Worm (Caenorhabditis elegans) whole organism, late embryonic: ENCODE results near the gene F11F1.1.

Experiments
- F13H6.1 ChIP-seq: sonication (generic microtip); optimal IDR thresholded peaks from 2 replicates; lab custom pipeline; 2016; ENCODE audit warnings: missing genetic modification characterization, missing compliant biosample characterization
- K02D7.2 ChIP-seq: sonication (generic microtip); optimal IDR thresholded peaks from 2 replicates; lab custom pipeline; 2017; ENCODE audit warnings: mild to moderate bottlenecking, missing genetic modification characterization, missing compliant biosample characterization
- ama-1 ChIP-seq: fragments of 150-350 bp; optimal IDR thresholded peaks from 2 replicates; lab custom pipeline; 2014
- ceh-19 ChIP-seq: fragments of 200-800 bp; sonication (Bioruptor generic); optimal IDR thresholded peaks from 2 replicates; lab custom pipeline; 2018; ENCODE audit warnings: mild to moderate bottlenecking, missing genetic modification characterization, missing compliant biosample characterization
- ceh-22 ChIP-seq: sonication (generic microtip); optimal IDR thresholded peaks from 2 replicates; lab custom pipeline; 2017; ENCODE audit warnings: missing biosample characterization, missing genetic modification characterization
- ceh-31 ChIP-seq: sonication (generic microtip); optimal IDR thresholded peaks from 2 replicates; lab custom pipeline; 2016; ENCODE audit warnings: missing genetic modification characterization, missing compliant biosample characterization
- ceh-34 ChIP-seq: sonication (generic microtip); optimal IDR thresholded peaks from 2 replicates; lab custom pipeline; 2016; ENCODE audit warnings: mild to moderate bottlenecking, missing genetic modification characterization, missing compliant biosample characterization
- ceh-48 ChIP-seq: sonication (generic microtip); optimal IDR thresholded peaks from 2 replicates; lab custom pipeline; 2016; ENCODE audit warnings: missing genetic modification characterization, inconsistent platforms, missing compliant biosample characterization
- ceh-9 ChIP-seq: sonication (generic microtip); optimal IDR thresholded peaks from 2 replicates; lab custom pipeline; 2016; ENCODE audit warnings: mild to moderate bottlenecking, missing genetic modification characterization, inconsistent platforms, missing compliant biosample characterization
- che-1 ChIP-seq: sonication (generic microtip); optimal IDR thresholded peaks from 2 replicates; lab custom pipeline; 2016; ENCODE audit warnings: mild to moderate bottlenecking, missing genetic modification characterization, missing compliant biosample characterization
- dmd-4 ChIP-seq: sonication (generic microtip); optimal IDR thresholded peaks from 2 replicates; lab custom pipeline; 2016; ENCODE audit warnings: borderline replicate concordance, missing genetic modification characterization, missing compliant biosample characterization
- dve-1 ChIP-seq: sonication (generic microtip); optimal IDR thresholded peaks from 2 replicates; lab custom pipeline; 2017; ENCODE audit warnings: antibody characterized with exemption, mild to moderate bottlenecking, missing genetic modification characterization, missing compliant biosample characterization
- elt-2 ChIP-seq: sonication (generic microtip); optimal IDR thresholded peaks from 2 replicates; lab custom pipeline; 2016; ENCODE audit warnings: missing genetic modification reagents, missing genetic modification characterization, missing compliant biosample characterization
- fax-1 ChIP-seq: sonication (generic microtip); optimal IDR thresholded peaks from 2 replicates; lab custom pipeline; 2016; ENCODE audit warnings: missing genotype, missing genetic modification characterization, missing compliant biosample characterization
- fkh-10 ChIP-seq: fragments of 150-350 bp; optimal IDR thresholded peaks from 2 replicates; lab custom pipeline; 2014; ENCODE audit warnings: missing biosample characterization, missing genetic modification reagents, missing genetic modification characterization
- fkh-6 ChIP-seq: sonication (generic microtip); optimal IDR thresholded peaks from 2 replicates; lab custom pipeline; 2016; ENCODE audit warnings: missing genetic modification characterization, missing compliant biosample characterization
- gmeb-2 ChIP-seq: sonication (generic microtip); optimal IDR thresholded peaks from 2 replicates; lab custom pipeline; 2016; ENCODE audit warnings: missing genetic modification characterization, inconsistent platforms, missing compliant biosample characterization
- hlh-13 ChIP-seq: fragments of 200-800 bp; sonication (Bioruptor generic); optimal IDR thresholded peaks from 2 replicates; lab custom pipeline; 2018; ENCODE audit warnings: mild to moderate bottlenecking, missing genetic modification characterization, missing compliant biosample characterization
- hlh-15 ChIP-seq: sonication (generic microtip); optimal IDR thresholded peaks from 2 replicates; lab custom pipeline; 2016; ENCODE audit warnings: missing genetic modification characterization, missing compliant biosample characterization
- hlh-30 ChIP-seq: sonication (generic microtip); optimal IDR thresholded peaks from 2 replicates; lab custom pipeline; 2017; ENCODE audit warnings: antibody characterized with exemption, missing genetic modification characterization, missing compliant biosample characterization; ENCODE audit not compliant: insufficient read depth
- hlh-6 ChIP-seq: sonication (generic microtip); optimal IDR thresholded peaks from 2 replicates; lab custom pipeline; 2016; ENCODE audit warnings: missing genotype, missing genetic modification characterization, missing compliant biosample characterization
- lim-6 ChIP-seq: sonication (generic microtip); optimal IDR thresholded peaks from 2 replicates; lab custom pipeline; 2016; ENCODE audit warnings: missing genetic modification characterization, missing compliant biosample characterization
- lin-11 ChIP-seq: fragments of 200-800 bp; sonication (Bioruptor generic); optimal IDR thresholded peaks from 2 replicates; lab custom pipeline; 2018; ENCODE audit warnings: mild to moderate bottlenecking, missing genetic modification characterization, missing compliant biosample characterization
- madf-2 ChIP-seq: sonication (generic microtip); optimal IDR thresholded peaks from 2 replicates; lab custom pipeline; 2017; ENCODE audit warnings: missing genetic modification characterization, missing compliant biosample characterization
- nhr-11 ChIP-seq: fragments of 150-350 bp; optimal IDR thresholded peaks from 2 replicates; lab custom pipeline; 2014; ENCODE audit warnings: missing biosample characterization, missing genetic modification characterization
- nhr-232 ChIP-seq: sonication (generic microtip); optimal IDR thresholded peaks from 2 replicates; lab custom pipeline; 2016; ENCODE audit warnings: missing genetic modification characterization, missing compliant biosample characterization
- npax-4 ChIP-seq: sonication (generic microtip); optimal IDR thresholded peaks from 2 replicates; lab custom pipeline; 2016; ENCODE audit warnings: missing genetic modification characterization, missing compliant biosample characterization
- pag-3 ChIP-seq: sonication (generic microtip); optimal IDR thresholded peaks from 2 replicates; lab custom pipeline; 2016; ENCODE audit warnings: missing compliant biosample characterization, missing genetic modification characterization, borderline replicate concordance
- pax-1 ChIP-seq: fragments of 150-350 bp; optimal IDR thresholded peaks from 2 replicates; lab custom pipeline; 2014; ENCODE audit warnings: missing biosample characterization, missing genetic modification characterization
- pha-4 ChIP-seq: fragments of 150-350 bp; optimal IDR thresholded peaks from 2 replicates; lab custom pipeline; 2018; ENCODE audit warnings: missing biosample characterization, missing genetic modification reagents, missing genetic modification characterization
- pqm-1 ChIP-seq: sonication (generic microtip); optimal IDR thresholded peaks from 2 replicates; lab custom pipeline; 2016; ENCODE audit warnings: missing genetic modification characterization, missing compliant biosample characterization
- rnt-1 ChIP-seq: sonication (generic microtip); optimal IDR thresholded peaks from 2 replicates; lab custom pipeline; 2016; ENCODE audit warnings: missing genetic modification characterization, missing compliant biosample characterization
- sox-4 ChIP-seq: sonication (generic microtip); optimal IDR thresholded peaks from 2 replicates; lab custom pipeline; 2017; ENCODE audit warnings: mild to moderate bottlenecking, missing genetic modification characterization, inconsistent platforms, missing compliant biosample characterization
- syd-9 ChIP-seq: sonication (generic microtip); optimal IDR thresholded peaks from 2 replicates; lab custom pipeline; 2016; ENCODE audit warnings: mild to moderate bottlenecking, missing genetic modification characterization, moderate library complexity, missing compliant biosample characterization
- tbx-2 ChIP-seq: sonication (generic microtip); optimal IDR thresholded peaks from 2 replicates; lab custom pipeline; 2016; ENCODE audit warnings: missing genetic modification characterization, missing compliant biosample characterization
- tbx-7 ChIP-seq: sonication (generic microtip); optimal IDR thresholded peaks from 2 replicates; lab custom pipeline; 2016; ENCODE audit warnings: missing genotype, missing genetic modification characterization, missing compliant biosample characterization
- unc-42 ChIP-seq: sonication (generic microtip); optimal IDR thresholded peaks from 2 replicates; lab custom pipeline; 2016; ENCODE audit warnings: missing genotype, missing genetic modification characterization, missing compliant biosample characterization
- unc-55 ChIP-seq: sonication (generic microtip); optimal IDR thresholded peaks from 2 replicates; lab custom pipeline; 2017; ENCODE audit warnings: missing biosample characterization, missing genetic modification reagents, missing genetic modification characterization
- unc-86 ChIP-seq: sonication (generic microtip); optimal IDR thresholded peaks from 2 replicates; lab custom pipeline; 2016; ENCODE audit warnings: missing genetic modification characterization, missing compliant biosample characterization
- zip-5 ChIP-seq: sonication (generic microtip); optimal IDR thresholded peaks from 2 replicates; lab custom pipeline; 2016; ENCODE audit warnings: missing genetic modification characterization, missing compliant biosample characterization

Gene F11F1.1

DNA sequence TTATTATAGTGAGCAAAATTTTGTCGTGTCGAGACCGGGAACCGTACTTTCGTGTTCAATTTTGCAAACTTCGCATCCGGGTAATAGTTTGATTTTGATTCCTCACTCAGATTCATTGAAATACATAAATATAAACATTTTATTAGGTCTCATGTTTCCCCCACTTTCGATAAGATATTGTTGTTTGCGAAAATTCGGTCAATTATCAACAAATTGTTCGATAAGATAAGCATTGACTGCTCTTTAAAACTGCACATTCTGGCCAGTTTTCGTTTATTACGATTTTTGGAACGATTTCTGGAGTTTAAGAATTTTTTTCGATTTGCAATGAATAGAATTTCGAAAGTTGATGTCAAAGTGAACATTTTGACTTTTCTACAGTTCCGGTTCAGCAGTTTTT is 6.7 kb upstream of the F11F1.1 start:
- TF ChIP-seq elt-2, result peak; percentile 92
- no peak for TF ChIP-seq K02D7.2 (tag; lab: Kevin White, UChicago)

DNA sequence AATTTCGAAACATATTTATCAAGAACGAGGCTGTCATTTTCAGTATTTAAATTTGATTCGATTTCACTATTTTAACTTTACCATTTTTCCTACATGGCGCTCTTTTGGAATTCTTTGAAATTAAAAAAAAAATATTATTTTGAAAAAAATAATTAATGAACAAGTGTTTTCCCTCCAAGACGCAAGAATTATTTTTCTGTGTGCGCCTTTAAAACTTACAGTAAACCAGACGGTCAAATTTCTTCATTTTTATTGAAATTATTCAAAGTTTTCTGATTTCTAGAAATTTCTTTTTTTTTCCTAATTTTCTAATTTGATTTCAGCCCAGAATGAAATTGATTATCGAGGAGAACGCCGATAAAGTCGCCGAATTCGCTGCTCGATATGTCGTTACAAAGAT is 6.3 kb upstream of the F11F1.1 start, which contains the start of gene T03F6.3:
Gene T03F6.3, plus strand, starts transcription at position 318 of the 400 bp plus-strand sequence.
- TF ChIP-seq che-1 (no peak), madf-2 (no peak), ceh-34 (tag; lab: Kevin White, UChicago) (no peak), pqm-1 (tag; lab: Kevin White, UChicago) (no peak), hlh-6 (no peak), fkh-6 (tag; lab: Kevin White, UChicago) (no peak), dve-1 (tag; lab: Kevin White, UChicago) (no peak), ceh-19 (GFP tag; lab: Kevin White, UChicago) (no peak)

DNA sequence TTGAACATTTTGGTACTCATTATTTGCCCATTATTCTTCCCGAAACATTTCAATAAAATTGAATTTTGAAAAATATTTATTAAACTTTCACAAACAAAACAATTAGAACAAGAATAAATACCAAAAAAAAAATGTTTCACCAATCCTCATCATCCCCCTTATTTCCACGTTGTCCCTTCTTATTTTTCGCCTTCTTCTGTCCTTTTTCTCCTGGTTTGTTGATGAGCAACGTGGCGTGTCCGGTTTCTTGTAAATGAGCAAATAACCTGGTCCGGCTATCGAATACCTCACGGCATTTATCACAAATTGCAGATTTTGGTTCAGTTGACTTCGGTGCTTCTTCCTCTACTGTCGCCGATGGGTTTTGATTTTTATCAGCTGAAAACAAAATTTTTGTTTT is 4.6 kb upstream of the F11F1.1 start:
- TF ChIP-seq ama-1 (lab: Kevin White, UChicago) (no peak), che-1 (no peak), pax-1 (tag; lab: Kevin White, UChicago) (no peak), unc-55 (GFP tag; lab: Kevin White, UChicago) (no peak), gmeb-2 (tag; lab: Kevin White, UChicago) (no peak), pag-3 (tag; lab: Kevin White, UChicago) (no peak), fax-1 (tag; lab: Kevin White, UChicago) (no peak), ceh-31 (no peak), nhr-11 (tag; lab: Kevin White, UChicago) (no peak), fkh-10 (GFP tag; lab: Kevin White, UChicago) (no peak), madf-2 (no peak), pha-4 (tag; lab: Kevin White, UChicago) (no peak), lim-6 (tag; lab: Kevin White, UChicago) (no peak), ceh-9 (no peak), dmd-4 (tag; lab: Kevin White, UChicago) (no peak), ceh-22 (tag; lab: Kevin White, UChicago) (no peak), sox-4 (tag; lab: Kevin White, UChicago) (no peak)
- TF ChIP-seq, all 69 proteins: peak for 0

DNA sequence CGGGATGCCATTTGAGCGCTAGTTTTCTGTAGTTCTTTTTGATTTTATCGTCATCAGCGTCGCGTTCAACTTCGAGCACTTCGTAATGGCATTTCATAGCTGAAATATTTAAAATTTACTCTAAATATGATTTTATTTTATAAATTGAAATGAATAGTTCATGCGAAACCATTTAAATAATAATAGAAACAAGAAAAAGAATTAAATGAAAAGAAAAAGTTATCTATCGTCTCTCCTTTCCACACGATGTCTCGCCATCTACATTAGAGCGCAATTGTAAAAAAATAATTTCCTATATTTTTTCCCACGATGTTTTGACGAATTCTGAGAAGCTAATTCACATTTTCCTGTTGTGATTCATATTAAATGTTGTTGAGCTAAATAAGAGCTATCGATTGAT is 2.1 kb upstream of the F11F1.1 start, which contains the start of gene dnj-17:
Gene dnj-17, minus strand, starts transcription at position 101 of the 400 bp plus-strand sequence.
- TF ChIP-seq nhr-232 (no peak), unc-86 (tag; lab: Kevin White, UChicago) (no peak), hlh-13 (GFP tag; lab: Kevin White, UChicago) (no peak), F13H6.1 (tag; lab: Kevin White, UChicago) (no peak), hlh-15 (tag; lab: Kevin White, UChicago) (no peak), lin-11 (tag; lab: Kevin White, UChicago) (no peak), unc-42 (tag; lab: Kevin White, UChicago) (no peak), syd-9 (tag; lab: Kevin White, UChicago) (no peak), tbx-7 (tag; lab: Kevin White, UChicago) (no peak), tbx-2 (tag; lab: Kevin White, UChicago) (no peak), npax-4 (no peak), ceh-31 (no peak), pha-4 (tag; lab: Kevin White, UChicago) (no peak), ceh-48 (tag; lab: Kevin White, UChicago) (no peak), lim-6 (tag; lab: Kevin White, UChicago) (no peak)

DNA sequence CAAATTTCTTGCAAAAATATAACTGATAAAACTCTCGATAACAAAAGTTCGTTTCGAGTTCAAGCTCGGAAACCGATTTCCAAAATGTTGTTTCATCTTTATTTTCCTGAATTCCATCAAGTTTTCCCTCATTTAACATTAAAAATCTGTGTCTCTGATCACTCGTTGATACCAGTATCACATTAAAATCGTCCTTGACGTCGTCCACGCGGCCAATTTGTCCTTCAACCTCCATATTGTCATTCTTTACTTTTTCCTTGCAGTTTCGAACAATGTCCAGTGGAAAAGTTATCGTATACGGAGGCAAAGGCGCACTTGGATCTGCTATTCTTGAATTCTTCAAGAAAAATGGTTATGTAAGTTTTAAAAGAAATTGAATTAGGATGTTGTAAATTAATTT is 1.7 kb upstream of the F11F1.1 start, which contains the start of gene qdpr-1:
Gene qdpr-1, plus strand, starts transcription at position 264 of the 400 bp plus-strand sequence.
- TF ChIP-seq hlh-30 (tag; lab: Kevin White, UChicago) (no peak), zip-5 (no peak), gmeb-2 (tag; lab: Kevin White, UChicago) (no peak), che-1 (no peak), rnt-1 (tag; lab: Kevin White, UChicago) (no peak)
